Worm (Caenorhabditis elegans) whole organism, young adult: Measurements from ENCODE around the gene B0462.4.

ENCODE experiments used
- B0019.2 ChIP-seq: fragments of 200-800 bp; sonication (Bioruptor generic); conservative IDR thresholded peaks from 2 replicates; pipeline ENCODE4 v1.3.6; 2022; ENCODE audit warnings: missing genetic modification reagents, missing genetic modification characterization, missing compliant biosample characterization
- B0336.3 ChIP-seq: fragments of 200-800 bp; sonication (Bioruptor generic); IDR thresholded peaks from 2 replicates; pipeline ENCODE4 v1.3.6; 2022; ENCODE audit warnings: missing genetic modification characterization, missing compliant biosample characterization
- D2030.7 ChIP-seq: fragments of 200-800 bp; sonication (Bioruptor generic); IDR thresholded peaks from 2 replicates; pipeline ENCODE4 v1.3.6; 2022; ENCODE audit warnings: missing genetic modification reagents, missing genetic modification characterization, missing compliant biosample characterization
- F23B12.7 ChIP-seq: sonication (generic microtip); optimal IDR thresholded peaks from 2 replicates; lab custom pipeline; 2017; ENCODE audit warnings: missing genetic modification characterization, mild to moderate bottlenecking, missing compliant biosample characterization, antibody characterized with exemption, moderate library complexity; ENCODE audit not compliant: insufficient read depth
- F52B5.7 ChIP-seq: sonication (generic microtip); optimal IDR thresholded peaks from 2 replicates; lab custom pipeline; 2016; ENCODE audit warnings: mild to moderate bottlenecking, missing genetic modification characterization, missing compliant biosample characterization
- K12H6.12 ChIP-seq: fragments of 200-800 bp; sonication (Bioruptor generic); optimal IDR thresholded peaks from 2 replicates; lab custom pipeline; 2018; ENCODE audit warnings: mild to moderate bottlenecking, missing genetic modification characterization, missing compliant biosample characterization
- T07F8.4 ChIP-seq: sonication (generic microtip); optimal IDR thresholded peaks from 2 replicates; lab custom pipeline; 2016; ENCODE audit warnings: mild to moderate bottlenecking, missing genetic modification characterization, moderate library complexity, missing compliant biosample characterization
- Y53F4B.3 ChIP-seq: fragments of 200-800 bp; sonication (Bioruptor generic); IDR thresholded peaks from 2 replicates; pipeline ENCODE4 v1.3.6; 2022; ENCODE audit warnings: missing genetic modification reagents, missing genetic modification characterization, missing compliant biosample characterization
- ama-1 ChIP-seq, 3 experiments: fragments of 150-350 bp in 1 of 3; sonication (generic microtip) in 2 of 3; optimal IDR thresholded peaks; 2 replicates each; lab custom pipeline; 2014 to 2018; ENCODE audit warnings: missing biosample characterization in 2 of 3, missing genetic modification characterization in 2 of 3, missing genetic modification reagents in 2 of 3
- aptf-2 ChIP-seq: fragments of 200-800 bp; sonication (Bioruptor generic); conservative IDR thresholded peaks from 2 replicates; pipeline ENCODE4 v1.3.6; 2022; ENCODE audit warnings: missing genetic modification reagents, missing genetic modification characterization, missing compliant biosample characterization
- atf-7 ChIP-seq: sonication (generic microtip); optimal IDR thresholded peaks from 2 replicates; lab custom pipeline; 2017; ENCODE audit warnings: mild to moderate bottlenecking, missing genetic modification characterization, missing compliant biosample characterization
- attf-3 ChIP-seq: fragments of 200-800 bp; sonication (Bioruptor generic); conservative IDR thresholded peaks from 2 replicates; pipeline ENCODE4 v1.3.6; 2022; ENCODE audit warnings: missing genetic modification reagents, missing genetic modification characterization, missing compliant biosample characterization
- attf-5 ChIP-seq: fragments of 200-800 bp; sonication (Bioruptor generic); optimal IDR thresholded peaks from 2 replicates; lab custom pipeline; 2018; ENCODE audit warnings: mild to moderate bottlenecking, missing genetic modification characterization, missing compliant biosample characterization
- cebp-1 ChIP-seq, 2 experiments: fragments of 200-800 bp in 1 of 2; sonication (Bioruptor generic) in 1 of 2; sonication (generic microtip) in 1 of 2; IDR thresholded peaks in 1 of 2; optimal IDR thresholded peaks in 1 of 2; 2 replicates each; pipeline versions ENCODE4 v1.3.6 to Lab custom; 2017 to 2022; ENCODE audit warnings: missing compliant biosample characterization in 2 of 2, missing genetic modification characterization in 2 of 2, mild to moderate bottlenecking in 1 of 2, missing genetic modification reagents in 1 of 2, moderate library complexity in 1 of 2
- cebp-2 ChIP-seq: fragments of 200-800 bp; sonication (Bioruptor generic); IDR thresholded peaks from 2 replicates; pipeline ENCODE4 v1.3.6; 2022; ENCODE audit warnings: missing genetic modification characterization, missing compliant biosample characterization
- ceh-79 ChIP-seq: sonication (generic microtip); optimal IDR thresholded peaks from 2 replicates; lab custom pipeline; 2017; ENCODE audit warnings: mild to moderate bottlenecking, missing genetic modification characterization, missing compliant biosample characterization
- ceh-91 ChIP-seq: fragments of 200-800 bp; sonication (Bioruptor generic); IDR thresholded peaks from 2 replicates; pipeline ENCODE4 v1.3.6; 2022; ENCODE audit warnings: missing genetic modification reagents, missing genetic modification characterization, missing compliant biosample characterization
- dpl-1 ChIP-seq: fragments of 150-350 bp; optimal IDR thresholded peaks from 2 replicates; lab custom pipeline; 2014; ENCODE audit warnings: missing biosample characterization, missing genetic modification reagents, missing genetic modification characterization
- ekl-4 ChIP-seq: fragments of 200-800 bp; sonication (Bioruptor generic); IDR thresholded peaks from 2 replicates; pipeline ENCODE4 v1.3.6; 2022; ENCODE audit warnings: missing genetic modification reagents, missing genetic modification characterization, missing compliant biosample characterization
- ets-4 ChIP-seq: fragments of 200-800 bp; sonication (Bioruptor generic); optimal IDR thresholded peaks from 2 replicates; lab custom pipeline; 2018; ENCODE audit warnings: mild to moderate bottlenecking, missing genetic modification characterization, missing compliant biosample characterization
- gei-17 ChIP-seq: fragments of 200-800 bp; sonication (Bioruptor generic); optimal IDR thresholded peaks from 2 replicates; lab custom pipeline; 2018; ENCODE audit warnings: mild to moderate bottlenecking, missing genetic modification characterization, missing compliant biosample characterization
- hlh-12 ChIP-seq: sonication (generic microtip); optimal IDR thresholded peaks from 2 replicates; lab custom pipeline; 2016; ENCODE audit warnings: missing genetic modification characterization, missing compliant biosample characterization
- hlh-26 ChIP-seq: fragments of 200-800 bp; sonication (Bioruptor generic); conservative IDR thresholded peaks from 2 replicates; pipeline ENCODE4 v1.3.6; 2022; ENCODE audit warnings: missing genetic modification reagents, missing genetic modification characterization, missing compliant biosample characterization
- let-526 ChIP-seq: fragments of 200-800 bp; sonication (Bioruptor generic); IDR thresholded peaks from 2 replicates; pipeline ENCODE4 v1.3.6; 2022; ENCODE audit warnings: missing genetic modification reagents, missing genetic modification characterization, missing compliant biosample characterization
- let-607 ChIP-seq, 2 experiments: fragments of 200-800 bp in 1 of 2; sonication (Bioruptor generic) in 1 of 2; sonication (generic microtip) in 1 of 2; optimal IDR thresholded peaks; 2 replicates each; lab custom pipeline; 2016 to 2018; ENCODE audit warnings: mild to moderate bottlenecking in 2 of 2, missing compliant biosample characterization in 2 of 2, missing genetic modification characterization in 2 of 2, moderate library complexity in 2 of 2, missing genotype in 1 of 2
- lin-35 ChIP-seq, 3 experiments: fragments of 150-350 bp in 2 of 3; sonication (generic microtip) in 1 of 3; optimal IDR thresholded peaks; 2 replicates each; lab custom pipeline; 2014 to 2018; ENCODE audit warnings: missing biosample characterization in 3 of 3, missing genetic modification characterization in 3 of 3, missing genetic modification reagents in 3 of 3
- madf-10 ChIP-seq: sonication (generic microtip); optimal IDR thresholded peaks from 2 replicates; lab custom pipeline; 2016; ENCODE audit warnings: mild to moderate bottlenecking, missing genetic modification characterization, missing compliant biosample characterization
- nhr-120 ChIP-seq: fragments of 200-800 bp; sonication (Bioruptor generic); IDR thresholded peaks from 2 replicates; pipeline ENCODE4 v1.3.6; 2022; ENCODE audit warnings: missing genetic modification characterization, missing compliant biosample characterization
- nhr-90 ChIP-seq: sonication (generic microtip); optimal IDR thresholded peaks from 2 replicates; lab custom pipeline; 2016; ENCODE audit warnings: missing genotype, mild to moderate bottlenecking, missing genetic modification characterization, missing compliant biosample characterization
- pbrm-1 ChIP-seq: fragments of 200-800 bp; sonication (Bioruptor generic); IDR thresholded peaks from 2 replicates; pipeline ENCODE4 v1.3.6; 2022; ENCODE audit warnings: missing genetic modification reagents, missing genetic modification characterization, missing compliant biosample characterization
- rec-8 ChIP-seq, 2 experiments: sonication (generic microtip); optimal IDR thresholded peaks; 2 replicates each; lab custom pipeline; 2016; ENCODE audit warnings: mild to moderate bottlenecking in 2 of 2, missing genetic modification characterization in 2 of 2, missing genetic modification reagents in 2 of 2, missing genotype in 2 of 2, missing biosample characterization in 1 of 2, missing compliant biosample characterization in 1 of 2, moderate library complexity in 1 of 2
- snpc-1.1 ChIP-seq: sonication (generic microtip); optimal IDR thresholded peaks from 2 replicates; lab custom pipeline; 2017; ENCODE audit warnings: missing genetic modification characterization, mild to moderate bottlenecking, missing compliant biosample characterization, antibody characterized with exemption, moderate library complexity, missing genotype, missing genetic modification reagents; ENCODE audit not compliant: insufficient read depth
- snpc-4 ChIP-seq, 5 experiments: fragments of 150-350 bp in 1 of 5; sonication (generic microtip) in 4 of 5; optimal IDR thresholded peaks; 2 replicates each; lab custom pipeline; 2014 to 2018; ENCODE audit warnings: missing genetic modification characterization in 5 of 5, missing biosample characterization in 3 of 5, antibody characterized with exemption in 2 of 5, mild to moderate bottlenecking in 2 of 5, missing compliant biosample characterization in 2 of 5, missing genotype in 2 of 5, moderate library complexity in 2 of 5, missing genetic modification reagents in 1 of 5
- somi-1 ChIP-seq: fragments of 200-800 bp; sonication (Bioruptor generic); optimal IDR thresholded peaks from 2 replicates; lab custom pipeline; 2018; ENCODE audit warnings: mild to moderate bottlenecking, missing genetic modification characterization, missing compliant biosample characterization
- tbp1 ChIP-seq: fragments of 200-800 bp; sonication (Bioruptor generic); optimal IDR thresholded peaks from 2 replicates; lab custom pipeline; 2018; ENCODE audit warnings: mild to moderate bottlenecking, missing genetic modification characterization, missing compliant biosample characterization
- tbx-9 ChIP-seq: sonication (generic microtip); optimal IDR thresholded peaks from 2 replicates; lab custom pipeline; 2016; ENCODE audit warnings: borderline replicate concordance, missing genetic modification characterization, inconsistent platforms, missing compliant biosample characterization

B0462.4 gene

ce11 chrV:18299313-18299712 is 31.7 kb downstream of the B0462.4 start:
- TF ChIP-seq K12H6.12 (tag; lab: Kevin White, UChicago) (no peak), attf-3 (GFP tag; lab: Robert Waterston, UW) (no peak), atf-7 (tag; lab: Kevin White, UChicago) (no peak), attf-5 (no peak), B0336.3 (no peak), F52B5.7 (no peak), snpc-4 (GFP tag; optimal IDR thresholded peaks at IDR 0.05; lab: Kevin White, UChicago) (no peak), snpc-4 (tag; optimal IDR thresholded peaks at IDR 0.05; lab: Kevin White, UChicago) (no peak), tbp1 (no peak), cebp-1 (GFP tag; IDR thresholded peaks at IDR 0.05; lab: Robert Waterston, UW) (no peak), cebp-1 (tag; optimal IDR thresholded peaks at IDR 0.05; lab: Kevin White, UChicago) (no peak), T07F8.4 (no peak), nhr-90 (tag; lab: Kevin White, UChicago) (no peak), let-607 (tag; optimal IDR thresholded peaks at IDR 0.05; lab: Kevin White, UChicago) (no peak), ceh-91 (no peak), pbrm-1 (GFP tag; lab: Robert Waterston, UW) (no peak), ceh-79 (tag; lab: Kevin White, UChicago) (no peak), ets-4 (GFP tag; lab: Kevin White, UChicago) (no peak), cebp-2 (no peak), tbx-9 (tag; lab: Kevin White, UChicago) (no peak)

- TF ChIP-seq D2030.7 (GFP tag; lab: Robert Waterston, UW) (no peak), tbp1 (no peak), lin-35 (GFP tag; optimal IDR thresholded peaks at IDR 0.05; lab: Kevin White, UChicago) (no peak), snpc-1.1 (tag; lab: Kevin White, UChicago) (no peak), gei-17 (GFP tag; lab: Kevin White, UChicago) (no peak), hlh-26 (GFP tag; lab: Robert Waterston, UW) (no peak), cebp-2 (no peak), ama-1 (optimal IDR thresholded peaks at IDR 0.05; lab: Kevin White, UChicago) (no peak), ama-1 (GFP tag; optimal IDR thresholded peaks at IDR 0.05; lab: Kevin White, UChicago) (no peak), madf-10 (tag; lab: Kevin White, UChicago) (no peak), somi-1 (no peak), Y53F4B.3 (GFP tag; lab: Robert Waterston, UW) (no peak)
These were observed 32.5 kb downstream of the B0462.4 start, which contains the start of gene Y51A2A.5 for ce11 chrV:18298506-18298905. TSS of gene Y51A2A.5 (plus strand) at chrV:18298806.

ce11 chrV:18292295-18292694 is 38.7 kb downstream of the B0462.4 start, which contains the start of gene Y51A2A.12:
TSS of gene Y51A2A.12 (plus strand) at chrV:18292595.
- no peak for TF ChIP-seq F23B12.7 (tag; lab: Kevin White, UChicago)
- no peak for TF ChIP-seq B0019.2 (GFP tag; lab: Robert Waterston, UW)
- no peak for TF ChIP-seq snpc-4 (GFP tag; optimal IDR thresholded peaks at IDR 0.05; lab: Kevin White, UChicago)
- TF ChIP-seq snpc-4 (tag; optimal IDR thresholded peaks at IDR 0.05; lab: Kevin White, UChicago): no peak
- TF ChIP-seq dpl-1: no peak
- no peak for TF ChIP-seq nhr-120 (GFP tag; lab: Robert Waterston, UW)
- TF ChIP-seq aptf-2 (GFP tag; lab: Robert Waterston, UW): no peak
- TF ChIP-seq pbrm-1 (GFP tag; lab: Robert Waterston, UW): no peak

ce11 chrV:18290642-18291041 is 40.3 kb downstream of the B0462.4 start, which contains the start of gene Y51A2A.4:
TSS of gene Y51A2A.4 (plus strand) at chrV:18290942.
- TF ChIP-seq hlh-12 (tag; lab: Kevin White, UChicago): no peak
- TF ChIP-seq ekl-4 (GFP tag; lab: Robert Waterston, UW): no peak
- TF ChIP-seq rec-8 (tag; optimal IDR thresholded peaks at IDR 0.05; lab: Kevin White, UChicago): no peak
- TF ChIP-seq let-526: no peak
